Worm (Caenorhabditis elegans): ENCODE measurements around the gene srh-35.

ce11 chrV:432991-433390 lies 16.0 kb downstream of the srh-35 start:
- no peak for TF ChIP-seq nhr-76 (tag; optimal IDR thresholded peaks at IDR 0.05)
- no peak for TF ChIP-seq flh-1 (GFP tag; optimal IDR thresholded peaks at IDR 0.05)
- TF ChIP-seq sptf-1 (tag; optimal IDR thresholded peaks at IDR 0.05), result no peak
- TF ChIP-seq ces-1 (GFP tag; optimal IDR thresholded peaks at IDR 0.05), result no peak
- TF ChIP-seq hlh-1 (tag; optimal IDR thresholded peaks at IDR 0.05), result no peak

All from whole organism, mixed stage, embryonic.